Fruit fly (Drosophila melanogaster) whole organism, embryonic: Measurements from ENCODE around the gene Chpf.

Experiments used
- Adf1 ChIP-seq: fragments of 200-800 bp; sonication (Bioruptor generic); IDR thresholded peaks from 2 replicates; pipeline ENCODE4 v1.3.6; 2022; ENCODE audit warnings: missing biosample characterization, missing genetic modification characterization
- BtbVII ChIP-seq: fragments of 200-800 bp; sonication (Bioruptor generic); optimal IDR thresholded peaks from 3 replicates; lab custom pipeline; 2017; ENCODE audit warnings: missing biosample characterization, mild to moderate bottlenecking, missing genetic modification characterization
- CG10267 ChIP-seq: fragments of 200-800 bp; sonication (Bioruptor generic); optimal IDR thresholded peaks from 2 replicates; lab custom pipeline; 2018; ENCODE audit warnings: missing biosample characterization, mild to moderate bottlenecking, missing genetic modification characterization, moderate library complexity
- CG11456 ChIP-seq: fragments of 200-800 bp; sonication (Bioruptor generic); IDR thresholded peaks from 3 replicates; pipeline ENCODE4 v1.3.6; 2022; ENCODE audit warnings: missing biosample characterization, missing genetic modification characterization
- CG1233 ChIP-seq: fragments of 200-800 bp; sonication (Bioruptor generic); optimal IDR thresholded peaks from 4 replicates; lab custom pipeline; 2018; ENCODE audit warnings: missing biosample characterization, mild to moderate bottlenecking, missing genetic modification characterization
- CG13287 ChIP-seq: fragments of 200-800 bp; sonication (Bioruptor generic); IDR thresholded peaks from 2 replicates; pipeline ENCODE4 v1.3.6; 2022; ENCODE audit warnings: missing biosample characterization, missing genetic modification characterization; ENCODE audit not compliant: partially characterized antibody
- CG14965 ChIP-seq: fragments of 200-800 bp; sonication (Bioruptor generic); optimal IDR thresholded peaks from 2 replicates; lab custom pipeline; 2016; ENCODE audit warnings: missing biosample characterization, missing genetic modification characterization, borderline replicate concordance
- CG18599 ChIP-seq: fragments of 200-800 bp; sonication (Bioruptor generic); optimal IDR thresholded peaks from 3 replicates; lab custom pipeline; 2017; ENCODE audit warnings: missing biosample characterization, missing genetic modification characterization, mild to moderate bottlenecking, moderate library complexity, missing genetic modification reagents
- CG34376 ChIP-seq: fragments of 200-800 bp; sonication (Bioruptor generic); optimal IDR thresholded peaks from 2 replicates; lab custom pipeline; 2018; ENCODE audit warnings: missing biosample characterization, mild to moderate bottlenecking, missing genetic modification characterization
- CG4707 ChIP-seq: fragments of 200-800 bp; sonication (Bioruptor generic); optimal IDR thresholded peaks from 2 replicates; lab custom pipeline; 2018; ENCODE audit warnings: missing biosample characterization, mild to moderate bottlenecking, missing genetic modification characterization, moderate library complexity
- CG5245 ChIP-seq: fragments of 200-800 bp; sonication (Bioruptor generic); optimal IDR thresholded peaks from 3 replicates; lab custom pipeline; 2016; ENCODE audit warnings: missing biosample characterization, missing genetic modification characterization
- CG6791 ChIP-seq: fragments of 200-800 bp; sonication (Bioruptor generic); IDR thresholded peaks from 3 replicates; pipeline ENCODE4 v1.3.6; 2022; ENCODE audit warnings: missing biosample characterization, missing genetic modification characterization; ENCODE audit not compliant: partially characterized antibody
- CG7556 ChIP-seq: fragments of 200-800 bp; sonication (Bioruptor generic); optimal IDR thresholded peaks from 2 replicates; lab custom pipeline; 2017; ENCODE audit warnings: missing biosample characterization, mild to moderate bottlenecking, missing genetic modification characterization
- CG7839 ChIP-seq: fragments of 200-800 bp; sonication (Bioruptor generic); optimal IDR thresholded peaks from 3 replicates; lab custom pipeline; 2018; ENCODE audit warnings: missing biosample characterization, mild to moderate bottlenecking, missing genetic modification characterization, moderate library complexity
- CG9437 ChIP-seq: fragments of 200-800 bp; sonication (Bioruptor generic); optimal IDR thresholded peaks from 2 replicates; lab custom pipeline; 2018; ENCODE audit warnings: missing biosample characterization, mild to moderate bottlenecking, missing genetic modification characterization
- CoRest ChIP-seq: fragments of 200-800 bp; sonication (Bioruptor generic); optimal IDR thresholded peaks from 3 replicates; lab custom pipeline; 2018; ENCODE audit warnings: missing biosample characterization, mild to moderate bottlenecking, missing genetic modification characterization, moderate library complexity
- ERR ChIP-seq: fragments of 200-800 bp; sonication (Bioruptor generic); optimal IDR thresholded peaks from 2 replicates; lab custom pipeline; 2016; ENCODE audit warnings: missing biosample characterization, missing genetic modification characterization
- Elba2 ChIP-seq: fragments of 200-800 bp; sonication (Bioruptor generic); optimal IDR thresholded peaks from 3 replicates; lab custom pipeline; 2016; ENCODE audit warnings: missing biosample characterization, missing genetic modification characterization
- Fer3 ChIP-seq: fragments of 200-800 bp; sonication (Bioruptor generic); optimal IDR thresholded peaks from 2 replicates; lab custom pipeline; 2018; ENCODE audit warnings: missing biosample characterization, mild to moderate bottlenecking, missing genetic modification characterization, moderate library complexity
- HLHmδ ChIP-seq: fragments of 200-800 bp; sonication (Bioruptor generic); optimal IDR thresholded peaks from 2 replicates; lab custom pipeline; 2018; ENCODE audit warnings: missing biosample characterization, mild to moderate bottlenecking, missing genetic modification characterization, moderate library complexity
- Hand ChIP-seq: fragments of 200-800 bp; sonication (Bioruptor generic); optimal IDR thresholded peaks from 2 replicates; lab custom pipeline; 2017; ENCODE audit warnings: mild to moderate bottlenecking, missing biosample characterization, missing genetic modification reagents, missing genetic modification characterization
- HmgZ ChIP-seq: fragments of 200-800 bp; sonication (Bioruptor generic); optimal IDR thresholded peaks from 2 replicates; lab custom pipeline; 2018; ENCODE audit warnings: missing biosample characterization, mild to moderate bottlenecking, missing genetic modification characterization
- Lhr ChIP-seq: fragments of 200-800 bp; sonication (Bioruptor generic); optimal IDR thresholded peaks from 3 replicates; lab custom pipeline; 2017; ENCODE audit warnings: mild to moderate bottlenecking, missing biosample characterization, missing genetic modification reagents, missing genetic modification characterization
- Meics ChIP-seq: fragments of 200-800 bp; sonication (Bioruptor generic); optimal IDR thresholded peaks from 2 replicates; lab custom pipeline; 2017; ENCODE audit warnings: missing biosample characterization, mild to moderate bottlenecking, missing genetic modification characterization
- Nf-YB ChIP-seq: fragments of 200-800 bp; sonication (Bioruptor generic); optimal IDR thresholded peaks from 3 replicates; lab custom pipeline; 2019; ENCODE audit warnings: missing biosample characterization, mild to moderate bottlenecking, missing genetic modification characterization, moderate library complexity
- NfI ChIP-seq: fragments of 200-800 bp; sonication (Bioruptor generic); optimal IDR thresholded peaks from 3 replicates; lab custom pipeline; 2018; ENCODE audit warnings: missing biosample characterization, mild to moderate bottlenecking, missing genetic modification characterization, moderate library complexity
- Sox102F ChIP-seq: fragments of 200-800 bp; sonication (Bioruptor generic); optimal IDR thresholded peaks from 2 replicates; lab custom pipeline; 2018; ENCODE audit warnings: missing biosample characterization, mild to moderate bottlenecking, missing genetic modification characterization, moderate library complexity
- Spps ChIP-seq: fragments of 200-800 bp; sonication (Bioruptor generic); optimal IDR thresholded peaks from 2 replicates; lab custom pipeline; 2018; ENCODE audit warnings: missing biosample characterization, mild to moderate bottlenecking, missing genetic modification characterization
- Taf1 ChIP-seq: fragments of 200-800 bp; sonication (Bioruptor generic); IDR thresholded peaks from 2 replicates; pipeline ENCODE4 v1.3.6; 2022; ENCODE audit warnings: missing biosample characterization, missing genetic modification characterization
- al ChIP-seq: fragments of 200-800 bp; sonication (Bioruptor generic); IDR thresholded peaks from 2 replicates; pipeline ENCODE4 v1.3.6; 2022; ENCODE audit warnings: missing biosample characterization, missing genetic modification characterization
- bab2 ChIP-seq: fragments of 200-800 bp; sonication (Bioruptor generic); optimal IDR thresholded peaks from 2 replicates; lab custom pipeline; 2016; ENCODE audit warnings: missing biosample characterization, missing genetic modification characterization
- br ChIP-seq: fragments of >200 bp; optimal IDR thresholded peaks from 2 replicates; lab custom pipeline; 2017
- chinmo ChIP-seq: fragments of 200-800 bp; sonication (Bioruptor generic); IDR thresholded peaks from 4 replicates; pipeline ENCODE4 v1.3.6; 2022; ENCODE audit warnings: missing biosample characterization, missing genetic modification characterization; ENCODE audit not compliant: partially characterized antibody
- crp ChIP-seq, 2 experiments: fragments of 200-800 bp; sonication (Bioruptor generic); optimal IDR thresholded peaks; 2 replicates in 1 of 2; 3 replicates in 1 of 2; lab custom pipeline; 2017; ENCODE audit warnings: missing biosample characterization in 2 of 2, missing genetic modification characterization in 2 of 2, mild to moderate bottlenecking in 1 of 2, moderate library complexity in 1 of 2
- cwo ChIP-seq: fragments of 200-800 bp; sonication (Bioruptor generic); optimal IDR thresholded peaks from 3 replicates; lab custom pipeline; 2017; ENCODE audit warnings: missing biosample characterization, missing genetic modification characterization, mild to moderate bottlenecking, moderate library complexity, missing genetic modification reagents
- dimm ChIP-seq: fragments of 200-800 bp; sonication (Bioruptor generic); IDR thresholded peaks from 2 replicates; pipeline ENCODE4 v1.3.6; 2022; ENCODE audit warnings: missing biosample characterization, missing genetic modification characterization
- dpn ChIP-seq, 2 experiments: fragments of 200-800 bp; sonication (Bioruptor generic); optimal IDR thresholded peaks; 3 replicates each; lab custom pipeline; 2016; ENCODE audit warnings: missing biosample characterization in 2 of 2, missing genetic modification characterization in 2 of 2
- gcm2 ChIP-seq: fragments of 200-800 bp; sonication (Bioruptor generic); optimal IDR thresholded peaks from 2 replicates; lab custom pipeline; 2016; ENCODE audit warnings: missing biosample characterization, missing genetic modification characterization
- gem ChIP-seq: fragments of 200-800 bp; sonication (Bioruptor generic); optimal IDR thresholded peaks from 2 replicates; lab custom pipeline; 2019; ENCODE audit warnings: missing biosample characterization, mild to moderate bottlenecking, missing genetic modification characterization, moderate library complexity
- hb ChIP-seq: fragments of 200-800 bp; sonication (Bioruptor generic); IDR thresholded peaks from 3 replicates; pipeline ENCODE4 v1.3.6; 2022; ENCODE audit warnings: missing biosample characterization, missing genetic modification characterization; ENCODE audit not compliant: partially characterized antibody
- her ChIP-seq: fragments of 200-800 bp; sonication (Bioruptor generic); optimal IDR thresholded peaks from 2 replicates; lab custom pipeline; 2016; ENCODE audit warnings: missing biosample characterization, missing genetic modification characterization
- org-1 ChIP-seq: fragments of 200-800 bp; sonication (Bioruptor generic); optimal IDR thresholded peaks from 2 replicates; lab custom pipeline; 2017; ENCODE audit warnings: missing biosample characterization, missing genetic modification characterization
- peb ChIP-seq: fragments of 200-800 bp; sonication (Bioruptor generic); IDR thresholded peaks from 2 replicates; pipeline ENCODE4 v1.3.6; 2022; ENCODE audit warnings: missing biosample characterization, missing genetic modification characterization
- salm ChIP-seq: fragments of 200-800 bp; sonication (Bioruptor generic); optimal IDR thresholded peaks from 2 replicates; lab custom pipeline; 2018; ENCODE audit warnings: missing biosample characterization, mild to moderate bottlenecking, missing genetic modification characterization
- stwl ChIP-seq: fragments of 200-800 bp; sonication (Bioruptor generic); optimal IDR thresholded peaks from 3 replicates; lab custom pipeline; 2018; ENCODE audit warnings: missing biosample characterization, mild to moderate bottlenecking, missing genetic modification characterization, moderate library complexity
- trem ChIP-seq: fragments of 200-800 bp; optimal IDR thresholded peaks from 3 replicates; lab custom pipeline; 2019; ENCODE audit warnings: missing biosample characterization, mild to moderate bottlenecking, missing genetic modification characterization, moderate library complexity
- tup ChIP-seq: fragments of 200-800 bp; sonication (Bioruptor generic); optimal IDR thresholded peaks from 2 replicates; lab custom pipeline; 2016; ENCODE audit warnings: missing biosample characterization, mild to moderate bottlenecking, missing genetic modification characterization, moderate library complexity
- vnd ChIP-seq: fragments of 200-800 bp; sonication (Bioruptor generic); IDR thresholded peaks from 3 replicates; pipeline ENCODE4 v1.3.6; 2022; ENCODE audit warnings: missing biosample characterization, missing genetic modification characterization; ENCODE audit not compliant: partially characterized antibody
- wek ChIP-seq: fragments of 200-800 bp; sonication (Bioruptor generic); optimal IDR thresholded peaks from 3 replicates; lab custom pipeline; 2018; ENCODE audit warnings: missing biosample characterization, mild to moderate bottlenecking, missing genetic modification characterization, moderate library complexity

Chpf gene

dm6 chrX:13159481-13159880, 47.2 kb upstream of the Chpf start, which contains the start of the genes Bap60 and CG12096 (continued):
- TF ChIP-seq org-1 (GFP tag; lab: Kevin White, UChicago) (peak; percentile 40), CG7839 (peak; percentile 80), chinmo (GFP tag; lab: Robert Waterston, UW) (peak; percentile 68; the same call in 1 of the 4 replicates), gcm2 (GFP tag; lab: Kevin White, UChicago) (no peak), CG34376 (GFP tag; lab: Kevin White, UChicago) (peak; percentile 57), Meics (peak; percentile 63), CG1233 (peak; percentile 62), peb (GFP tag; lab: Robert Waterston, UW) (no peak), dimm (no peak), trem (tag; lab: Kevin White, UChicago) (peak; percentile 86), cwo (GFP tag; lab: Kevin White, UChicago) (peak; percentile 30), CG6791 (GFP tag; lab: Robert Waterston, UW) (peak; percentile 81; the same call in 2 of the 3 replicates), Fer3 (peak; percentile 67), Spps (tag; lab: Kevin White, UChicago) (peak; percentile 23), BtbVII (peak; percentile 30), salm (tag; lab: Kevin White, UChicago) (peak; percentile 22), Taf1 (no peak), stwl (peak; percentile 84), HmgZ (tag; lab: Kevin White, UChicago) (peak; percentile 88), CoRest (peak; percentile 90), gem (tag; lab: Kevin White, UChicago) (peak; percentile 83), al (peak; percentile 76), crp (GFP tag; optimal IDR thresholded peaks at IDR 0.05; lab: Kevin White, UChicago) (peak in 1 of 2 experiments; percentile 45), Lhr (GFP tag; lab: Kevin White, UChicago) (peak; percentile 47), CG14965 (no peak), br (lab: Kevin White, UChicago) (no peak), CG13287 (peak; percentile 95), Elba2 (GFP tag; lab: Kevin White, UChicago) (peak; percentile 82), HLHmδ (GFP tag; lab: Kevin White, UChicago) (no peak), Sox102F (GFP tag; lab: Kevin White, UChicago) (peak; percentile 65), CG11456 (peak; percentile 38; the same call in 1 of the 3 replicates), CG7556 (peak; percentile 60), CG18599 (GFP tag; lab: Kevin White, UChicago) (no peak), CG4707 (GFP tag; lab: Kevin White, UChicago) (no peak), Hand (peak; percentile 14), CG10267 (tag; lab: Kevin White, UChicago) (peak; percentile 78), vnd (peak; percentile 95), tup (GFP tag; lab: Kevin White, UChicago) (peak; percentile 49), ERR (GFP tag; lab: Kevin White, UChicago) (peak; percentile 64), Adf1 (0 out of 2 replicates have a peak, but pooled peaks have one; percentile 15), wek (no peak), hb (peak; percentile 87), her (GFP tag; lab: Kevin White, UChicago) (peak; percentile 66), dpn (GFP tag; optimal IDR thresholded peaks at IDR 0.05; lab: Kevin White, UChicago) (peak; percentile 81 to 82), NfI (peak; percentile 74), CG5245 (GFP tag; lab: Kevin White, UChicago) (peak; percentile 24), bab2 (GFP tag; lab: Kevin White, UChicago) (peak; percentile 81), CG9437 (peak; percentile 77), Nf-YB (GFP tag; lab: Kevin White, UChicago) (peak; percentile 45)
